Worm (Caenorhabditis elegans): Measurements from ENCODE around the gene srsx-16.

ce11 chrIV:5604465-5604864 is 15.1 kb downstream of the srsx-16 start:
- TF ChIP-seq snpc-4 (tag; optimal IDR thresholded peaks at IDR 0.05), result no peak
- TF ChIP-seq ama-1 (optimal IDR thresholded peaks at IDR 0.05), result peak; percentile 72
- no peak for TF ChIP-seq egl-27 (tag; optimal IDR thresholded peaks at IDR 0.05)
- TF ChIP-seq lin-15B (tag; optimal IDR thresholded peaks at IDR 0.05), result no peak
- no peak for TF ChIP-seq madf-5 (GFP tag; IDR thresholded peaks at IDR 0.05)
- no peak for TF ChIP-seq ztf-11 (tag; optimal IDR thresholded peaks at IDR 0.05)

Data from whole organism, L4 larva.